Worm (Caenorhabditis elegans): ENCODE data around the gene F25E5.8.

DNA sequence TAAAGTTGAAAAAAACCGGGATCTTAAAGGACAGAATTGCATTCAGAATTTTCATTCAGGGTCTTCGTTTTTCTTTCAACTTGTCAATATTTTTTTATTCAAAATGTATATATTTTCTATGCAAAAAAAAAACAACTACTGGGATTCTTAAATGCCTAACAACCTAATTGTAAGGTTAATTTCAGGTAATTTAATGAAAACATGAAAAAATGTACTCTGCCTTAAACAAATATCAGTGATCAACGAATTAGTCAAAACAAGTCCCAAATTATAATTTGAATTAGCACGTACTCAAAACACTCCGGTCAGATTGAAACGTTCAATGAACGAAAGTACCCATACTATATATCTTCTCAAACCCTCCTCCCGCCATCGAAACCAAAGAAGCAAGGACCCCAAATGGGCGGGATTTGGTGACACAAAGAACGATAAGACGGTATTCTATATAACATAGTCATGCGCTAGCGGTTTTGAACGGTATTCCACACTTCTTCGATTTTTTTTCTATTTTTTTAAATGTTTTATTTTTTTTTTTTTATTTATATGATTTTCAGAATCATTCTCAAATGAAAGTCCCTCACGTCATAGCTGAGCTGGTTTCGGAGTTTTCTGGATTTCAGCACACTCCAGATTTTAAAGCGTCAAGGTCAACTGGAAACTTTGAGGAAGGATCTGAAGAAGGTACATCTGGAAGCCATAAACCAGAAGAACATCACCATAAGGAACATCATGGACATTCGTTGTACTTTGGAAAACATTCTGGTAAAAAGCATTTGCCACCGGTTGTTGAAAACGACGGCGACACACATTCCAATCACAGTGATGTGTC, at the start of gene F25E5.8, which contains the start of gene ddo-2:
- TF ChIP-seq tab-1 (GFP tag; IDR thresholded peaks at IDR 0.05) (no peak), ztf-29 (GFP tag; IDR thresholded peaks at IDR 0.05) (no peak), klf-2 (GFP tag; conservative IDR thresholded peaks at IDR 0.05) (no peak)

Data from whole organism, midembryonic.